Fruit fly (Drosophila melanogaster) whole organism, embryonic: ENCODE measurements around the gene CG13471.

Experiments
- Atf3 ChIP-seq: fragments of 200-800 bp; sonication (Bioruptor generic); optimal IDR thresholded peaks from 3 replicates; lab custom pipeline; 2016; ENCODE audit warnings: missing biosample characterization, missing genetic modification characterization
- BtbVII ChIP-seq: fragments of 200-800 bp; sonication (Bioruptor generic); optimal IDR thresholded peaks from 3 replicates; lab custom pipeline; 2017; ENCODE audit warnings: missing biosample characterization, mild to moderate bottlenecking, missing genetic modification characterization
- CG10959 ChIP-seq: fragments of 200-800 bp; sonication (Bioruptor generic); IDR thresholded peaks from 2 replicates; pipeline ENCODE4 v1.3.6; 2022; ENCODE audit warnings: missing biosample characterization, missing genetic modification characterization
- CG11696 ChIP-seq: fragments of 200-800 bp; sonication (Bioruptor generic); IDR thresholded peaks from 2 replicates; pipeline ENCODE4 v1.3.6; 2022; ENCODE audit warnings: missing biosample characterization, missing genetic modification characterization
- CG13287 ChIP-seq: fragments of 200-800 bp; sonication (Bioruptor generic); IDR thresholded peaks from 2 replicates; pipeline ENCODE4 v1.3.6; 2022; ENCODE audit warnings: missing biosample characterization, missing genetic modification characterization; ENCODE audit not compliant: partially characterized antibody
- CG13775 ChIP-seq: fragments of 200-800 bp; sonication (Bioruptor generic); optimal IDR thresholded peaks from 3 replicates; lab custom pipeline; 2017; ENCODE audit warnings: missing biosample characterization, mild to moderate bottlenecking, missing genetic modification characterization
- CG13894 ChIP-seq: fragments of 200-800 bp; sonication (Bioruptor generic); optimal IDR thresholded peaks from 3 replicates; lab custom pipeline; 2018; ENCODE audit warnings: missing biosample characterization, mild to moderate bottlenecking, missing genetic modification characterization, moderate library complexity
- CG1529 ChIP-seq: fragments of 200-800 bp; sonication (Bioruptor generic); optimal IDR thresholded peaks from 3 replicates; lab custom pipeline; 2018; ENCODE audit warnings: missing biosample characterization, missing genetic modification characterization
- CG17186 ChIP-seq: fragments of 200-800 bp; sonication (Bioruptor generic); optimal IDR thresholded peaks from 3 replicates; lab custom pipeline; 2017; ENCODE audit warnings: missing biosample characterization, missing genetic modification reagents, missing genetic modification characterization
- CG3065 ChIP-seq: fragments of 200-800 bp; sonication (Bioruptor generic); optimal IDR thresholded peaks from 2 replicates; lab custom pipeline; 2016; ENCODE audit warnings: missing biosample characterization, missing genetic modification characterization
- CG33213 ChIP-seq: fragments of 200-800 bp; sonication (Bioruptor generic); optimal IDR thresholded peaks from 3 replicates; lab custom pipeline; 2016; ENCODE audit warnings: missing biosample characterization, missing genetic modification characterization
- CG34376 ChIP-seq: fragments of 200-800 bp; sonication (Bioruptor generic); optimal IDR thresholded peaks from 2 replicates; lab custom pipeline; 2018; ENCODE audit warnings: missing biosample characterization, mild to moderate bottlenecking, missing genetic modification characterization
- CG3847 ChIP-seq: fragments of 200-800 bp; sonication (Bioruptor generic); IDR thresholded peaks from 2 replicates; pipeline ENCODE4 v1.3.6; 2022; ENCODE audit warnings: missing biosample characterization, missing genetic modification characterization
- CG4424 ChIP-seq: fragments of 200-800 bp; sonication (Bioruptor generic); optimal IDR thresholded peaks from 3 replicates; lab custom pipeline; 2016; ENCODE audit warnings: missing biosample characterization, missing genetic modification characterization
- CG6765 ChIP-seq: fragments of 200-800 bp; sonication (Bioruptor generic); optimal IDR thresholded peaks from 3 replicates; lab custom pipeline; 2017; ENCODE audit warnings: missing biosample characterization, mild to moderate bottlenecking, missing genetic modification characterization
- CG7372 ChIP-seq: fragments of 200-800 bp; sonication (Bioruptor generic); IDR thresholded peaks from 2 replicates; pipeline ENCODE4 v1.3.6; 2022; ENCODE audit warnings: missing biosample characterization, missing genetic modification characterization
- CHES-1-like ChIP-seq: fragments of 200-800 bp; sonication (Bioruptor generic); optimal IDR thresholded peaks from 2 replicates; lab custom pipeline; 2016; ENCODE audit warnings: missing biosample characterization, missing genetic modification characterization
- D ChIP-seq, 2 experiments: fragments of 200-800 bp in 1 of 2; fragments of >200 bp in 1 of 2; sonication (Bioruptor generic) in 1 of 2; optimal IDR thresholded peaks; 2 replicates in 1 of 2; 3 replicates in 1 of 2; lab custom pipeline; 2017; ENCODE audit warnings: mild to moderate bottlenecking in 1 of 2, missing biosample characterization in 1 of 2, missing genetic modification characterization in 1 of 2, missing genetic modification reagents in 1 of 2
- Dfd ChIP-seq, 2 experiments: fragments of >200 bp; optimal IDR thresholded peaks; 2 replicates each; lab custom pipeline; 2017; ENCODE audit warnings: missing biosample characterization in 2 of 2, missing genetic modification characterization in 2 of 2
- Dip2 ChIP-seq: fragments of 200-800 bp; sonication (Bioruptor generic); IDR thresholded peaks from 2 replicates; pipeline ENCODE4 v1.3.6; 2022; ENCODE audit warnings: missing biosample characterization, missing genetic modification characterization
- Doc2 ChIP-seq: fragments of 200-800 bp; sonication (Bioruptor generic); IDR thresholded peaks from 2 replicates; pipeline ENCODE4 v1.3.6; 2022; ENCODE audit warnings: missing biosample characterization, missing genetic modification characterization
- E2f2 ChIP-seq: fragments of 200-800 bp; sonication (Bioruptor generic); IDR thresholded peaks from 2 replicates; pipeline ENCODE4 v1.3.6; 2022; ENCODE audit warnings: missing biosample characterization, missing genetic modification characterization
- H15 ChIP-seq: fragments of 200-800 bp; sonication (Bioruptor generic); IDR thresholded peaks from 3 replicates; pipeline ENCODE4 v1.3.6; 2022; ENCODE audit warnings: missing biosample characterization, missing genetic modification characterization
- HLH4C ChIP-seq: fragments of 200-800 bp; sonication (Bioruptor generic); IDR thresholded peaks from 3 replicates; pipeline ENCODE4 v1.3.6; 2022; ENCODE audit warnings: missing biosample characterization, missing genetic modification characterization; ENCODE audit not compliant: partially characterized antibody
- Hsf ChIP-seq: fragments of 200-800 bp; sonication (Bioruptor generic); optimal IDR thresholded peaks from 3 replicates; lab custom pipeline; 2016; ENCODE audit warnings: missing biosample characterization, missing genetic modification characterization
- Max ChIP-seq: fragments of 200-800 bp; sonication (Bioruptor generic); optimal IDR thresholded peaks from 2 replicates; lab custom pipeline; 2016; ENCODE audit warnings: missing biosample characterization, mild to moderate bottlenecking, missing genetic modification characterization
- Ptx1 ChIP-seq: fragments of 200-800 bp; sonication (Bioruptor generic); IDR thresholded peaks from 2 replicates; pipeline ENCODE4 v1.3.6; 2022; ENCODE audit warnings: missing biosample characterization, missing genetic modification characterization
- Six4 ChIP-seq: fragments of 200-800 bp; sonication (Bioruptor generic); optimal IDR thresholded peaks from 2 replicates; lab custom pipeline; 2016; ENCODE audit warnings: missing biosample characterization, missing genetic modification characterization
- Sox102F ChIP-seq: fragments of 200-800 bp; sonication (Bioruptor generic); optimal IDR thresholded peaks from 2 replicates; lab custom pipeline; 2018; ENCODE audit warnings: missing biosample characterization, mild to moderate bottlenecking, missing genetic modification characterization, moderate library complexity
- Sry-β ChIP-seq: fragments of 200-800 bp; sonication (Bioruptor generic); optimal IDR thresholded peaks from 2 replicates; lab custom pipeline; 2018; ENCODE audit warnings: missing biosample characterization, mild to moderate bottlenecking, missing genetic modification characterization, moderate library complexity
- ash1 ChIP-seq: fragments of 200-800 bp; sonication (Bioruptor generic); optimal IDR thresholded peaks from 2 replicates; lab custom pipeline; 2018; ENCODE audit warnings: missing biosample characterization, mild to moderate bottlenecking, missing genetic modification characterization
- bigmax ChIP-seq: fragments of 200-800 bp; sonication (Bioruptor generic); optimal IDR thresholded peaks from 2 replicates; lab custom pipeline; 2018; ENCODE audit warnings: missing biosample characterization, mild to moderate bottlenecking, missing genetic modification characterization
- bowl ChIP-seq: fragments of 200-800 bp; sonication (Bioruptor generic); IDR thresholded peaks from 2 replicates; pipeline ENCODE4 v1.3.6; 2022; ENCODE audit warnings: missing biosample characterization, missing genetic modification characterization
- cato ChIP-seq: fragments of 200-800 bp; sonication (Bioruptor generic); optimal IDR thresholded peaks from 2 replicates; lab custom pipeline; 2016; ENCODE audit warnings: missing biosample characterization, missing genetic modification characterization, borderline replicate concordance
- chn ChIP-seq: fragments of 200-800 bp; sonication (Bioruptor generic); optimal IDR thresholded peaks from 2 replicates; lab custom pipeline; 2016; ENCODE audit warnings: missing biosample characterization, missing genetic modification characterization
- corto ChIP-seq: fragments of 200-800 bp; sonication (Bioruptor generic); optimal IDR thresholded peaks from 2 replicates; lab custom pipeline; 2016; ENCODE audit warnings: missing biosample characterization, mild to moderate bottlenecking, missing genetic modification characterization, moderate library complexity
- crol ChIP-seq: fragments of 200-800 bp; sonication (Bioruptor generic); IDR thresholded peaks from 2 replicates; pipeline ENCODE4 v1.3.6; 2022; ENCODE audit warnings: missing biosample characterization, missing genetic modification characterization
- danr ChIP-seq: fragments of 200-800 bp; sonication (Bioruptor generic); IDR thresholded peaks from 2 replicates; pipeline ENCODE4 v1.3.6; 2022; ENCODE audit warnings: missing biosample characterization, missing genetic modification characterization
- grn ChIP-seq: fragments of 200-800 bp; sonication (Bioruptor generic); optimal IDR thresholded peaks from 3 replicates; lab custom pipeline; 2017; ENCODE audit warnings: missing biosample characterization, missing genetic modification characterization
- ind ChIP-seq: fragments of 200-800 bp; sonication (Bioruptor generic); optimal IDR thresholded peaks from 3 replicates; lab custom pipeline; 2016; ENCODE audit warnings: missing biosample characterization, missing genetic modification characterization
- kni ChIP-seq: fragments of 200-800 bp; sonication (Bioruptor generic); optimal IDR thresholded peaks from 3 replicates; lab custom pipeline; 2017; ENCODE audit warnings: mild to moderate bottlenecking, missing biosample characterization, missing genetic modification reagents, missing genetic modification characterization
- mam ChIP-seq: fragments of 200-800 bp; sonication (Bioruptor generic); optimal IDR thresholded peaks from 3 replicates; lab custom pipeline; 2016; ENCODE audit warnings: missing biosample characterization, missing genetic modification characterization
- nmo ChIP-seq: fragments of 200-800 bp; sonication (Bioruptor generic); optimal IDR thresholded peaks from 2 replicates; lab custom pipeline; 2018; ENCODE audit warnings: missing biosample characterization, mild to moderate bottlenecking, missing genetic modification characterization, moderate library complexity
- pros ChIP-seq: fragments of 200-800 bp; sonication (Bioruptor generic); optimal IDR thresholded peaks from 3 replicates; lab custom pipeline; 2019; ENCODE audit warnings: missing biosample characterization, mild to moderate bottlenecking, missing genetic modification characterization, moderate library complexity
- twi ChIP-seq: fragments of 200-800 bp; optimal IDR thresholded peaks from 2 replicates; lab custom pipeline; 2019; ENCODE audit warnings: missing biosample characterization, mild to moderate bottlenecking, missing genetic modification characterization, moderate library complexity
- unc-4 ChIP-seq: fragments of 200-800 bp; sonication (Bioruptor generic); IDR thresholded peaks from 2 replicates; pipeline ENCODE4 v1.3.6; 2022; ENCODE audit warnings: missing biosample characterization, missing genetic modification characterization; ENCODE audit not compliant: partially characterized antibody
- wek ChIP-seq: fragments of 200-800 bp; sonication (Bioruptor generic); optimal IDR thresholded peaks from 3 replicates; lab custom pipeline; 2018; ENCODE audit warnings: missing biosample characterization, mild to moderate bottlenecking, missing genetic modification characterization, moderate library complexity

The CG13471 gene

DNA sequence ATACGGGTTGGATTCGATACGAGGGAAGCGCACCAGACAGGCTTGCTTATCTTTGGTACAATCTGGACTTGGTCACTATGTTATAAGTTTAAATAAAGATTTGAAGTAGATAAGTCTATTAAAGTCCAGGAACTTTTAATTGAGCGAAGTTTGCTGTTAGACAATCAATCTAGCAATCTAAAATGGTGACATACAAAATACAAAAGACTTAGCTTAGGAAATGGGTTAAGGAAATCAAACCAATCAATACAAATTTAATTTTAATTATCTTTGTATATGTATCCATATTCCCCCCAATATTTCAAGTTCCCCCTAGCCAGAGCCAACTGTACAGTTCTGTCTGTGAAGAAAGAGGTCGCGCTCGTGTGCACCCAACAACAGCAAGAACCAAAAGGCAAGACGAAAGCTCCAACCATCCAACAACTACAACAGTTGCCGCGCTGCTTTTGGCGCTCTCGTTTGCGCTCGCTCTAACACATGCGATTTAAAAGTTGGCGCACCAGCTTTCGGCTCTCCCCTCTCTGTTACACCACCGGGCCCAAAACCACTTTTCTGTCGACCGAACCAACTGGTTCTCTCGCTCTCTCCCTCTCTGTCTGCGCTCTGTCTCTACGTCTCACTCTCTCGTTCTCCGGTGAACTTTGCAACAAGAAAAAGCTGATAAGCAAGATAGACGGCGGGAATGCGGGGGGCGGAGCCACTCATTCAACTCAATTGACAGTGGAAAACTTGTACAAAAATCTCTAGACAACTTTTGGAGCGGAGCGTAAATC lies 22.8 kb upstream of the CG13471 start (continued):
- TF ChIP-seq nmo (GFP tag; lab: Kevin White, UChicago), result peak; percentile 93
- 0 out of 2 replicates have a peak, but pooled peaks have one; percentile 19 for TF ChIP-seq CG11696 (GFP tag; lab: Robert Waterston, UW)
- peak; percentile 61 for TF ChIP-seq danr
- TF ChIP-seq BtbVII (GFP tag; lab: Kevin White, UChicago), result peak; percentile 80
- no peak; the same call in 1 of the 2 replicates for TF ChIP-seq Dip2 (GFP tag; lab: Robert Waterston, UW)
- TF ChIP-seq unc-4, result 0 out of 2 replicates have a peak, but pooled peaks have one; percentile 29
- TF ChIP-seq Hsf (GFP tag; lab: Kevin White, UChicago), result peak; percentile 89
- no peak for TF ChIP-seq wek (GFP tag; lab: Kevin White, UChicago)
- TF ChIP-seq CG7372 (GFP tag; lab: Robert Waterston, UW), result peak; percentile 86
- TF ChIP-seq Dfd (GFP tag; optimal IDR thresholded peaks at IDR 0.05; lab: Kevin White, UChicago), result peak in 1 of 2 experiments; percentile 93
- peak; percentile 87 for TF ChIP-seq ind (GFP tag; lab: Kevin White, UChicago)
- no peak for TF ChIP-seq ash1 (GFP tag; lab: Kevin White, UChicago)
- peak; percentile 82 for TF ChIP-seq CG3847 (GFP tag; lab: Robert Waterston, UW)
- TF ChIP-seq CG33213, result peak; percentile 39
- TF ChIP-seq CHES-1-like, result no peak
- peak; percentile 87 for TF ChIP-seq grn (GFP tag; lab: Kevin White, UChicago)
- no peak for TF ChIP-seq CG10959
- peak; percentile 62 for TF ChIP-seq CG13894 (tag; lab: Kevin White, UChicago)
- TF ChIP-seq mam, result peak; percentile 84
- TF ChIP-seq, all 482 proteins: peak for 374

DNA sequence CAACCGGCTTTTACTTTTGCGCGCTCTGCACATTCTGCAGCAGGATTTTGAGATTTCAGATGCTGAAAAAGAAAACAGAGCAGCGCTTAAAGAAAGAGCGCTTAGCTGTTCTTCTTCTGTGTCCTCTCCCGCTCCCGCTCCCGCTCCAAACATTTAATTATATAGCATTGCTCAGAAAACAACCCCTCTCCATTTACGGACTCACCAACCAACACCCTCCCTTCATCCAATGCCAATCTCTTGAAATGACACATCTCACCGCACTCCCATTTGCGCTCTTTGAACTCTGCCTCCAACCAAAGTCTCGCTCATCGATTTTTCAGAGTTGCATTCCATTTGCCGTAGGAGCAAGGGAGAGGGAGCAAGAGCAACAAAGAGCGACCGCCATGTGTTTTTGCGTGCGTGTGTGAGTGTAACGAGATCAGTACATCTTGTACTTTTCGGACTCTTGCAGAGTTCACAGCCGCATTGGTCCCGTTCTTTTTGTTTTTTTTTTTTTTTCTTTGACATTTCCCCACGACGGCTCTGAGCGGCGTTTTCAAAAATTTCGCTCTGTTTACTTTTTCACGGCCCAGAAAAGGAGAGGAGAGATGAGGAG lies 21.8 kb upstream of the CG13471 start:
- TF ChIP-seq CG6765 (GFP tag; lab: Kevin White, UChicago), result no peak
- no peak for TF ChIP-seq CG17186 (GFP tag; lab: Kevin White, UChicago)
- TF ChIP-seq Sox102F, result no peak
- peak; percentile 36 for TF ChIP-seq Max
- TF ChIP-seq bowl (GFP tag; lab: Robert Waterston, UW), result no peak
- TF ChIP-seq pros (GFP tag; lab: Kevin White, UChicago), result peak; percentile 100
- no peak for TF ChIP-seq mam
- no peak for TF ChIP-seq bigmax (GFP tag; lab: Kevin White, UChicago)
- peak; percentile 46 for TF ChIP-seq CG13287 (GFP tag; lab: Robert Waterston, UW)
- no peak for TF ChIP-seq CG1529
- TF ChIP-seq CG34376, result peak; percentile 56
- peak; percentile 90 for TF ChIP-seq crol (GFP tag; lab: Robert Waterston, UW)
- TF ChIP-seq Ptx1, result no peak
- TF ChIP-seq cato (GFP tag; lab: Kevin White, UChicago), result no peak
- TF ChIP-seq E2f2, result no peak; the same call in 1 of the 2 replicates
- no peak for TF ChIP-seq CG4424 (GFP tag; lab: Kevin White, UChicago)
- TF ChIP-seq Atf3, result no peak
- peak; percentile 35 for TF ChIP-seq chn (GFP tag; lab: Kevin White, UChicago)
- TF ChIP-seq kni, result peak; percentile 99
- TF ChIP-seq D (optimal IDR thresholded peaks at IDR 0.05; lab: Kevin White, UChicago), result peak; percentile 69
- TF ChIP-seq D (GFP tag; optimal IDR thresholded peaks at IDR 0.05; lab: Kevin White, UChicago), result no peak
- no peak for TF ChIP-seq CG13775 (GFP tag; lab: Kevin White, UChicago)
- TF ChIP-seq corto (GFP tag; lab: Kevin White, UChicago), result peak; percentile 24
- TF ChIP-seq CG3065 (GFP tag; lab: Kevin White, UChicago), result no peak
- TF ChIP-seq Six4 (GFP tag; lab: Kevin White, UChicago), result no peak
- peak; percentile 72 for TF ChIP-seq twi (tag; lab: Kevin White, UChicago)
- no peak for TF ChIP-seq Sry-β (GFP tag; lab: Kevin White, UChicago)
- TF ChIP-seq H15 (GFP tag; lab: Robert Waterston, UW), result no peak
- peak; percentile 46; the same call in 1 of the 3 replicates for TF ChIP-seq HLH4C (GFP tag; lab: Robert Waterston, UW)
- no peak for TF ChIP-seq Doc2 (GFP tag; lab: Robert Waterston, UW)
- TF ChIP-seq unc-4, result 0 out of 2 replicates have a peak, but pooled peaks have one; percentile 49
